Fruit fly (Drosophila melanogaster): ENCODE data around the gene CG6136.

- TF ChIP-seq h (optimal IDR thresholded peaks at IDR 0.05) (no peak), psq (optimal IDR thresholded peaks at IDR 0.05) (no peak), Myc (optimal IDR thresholded peaks at IDR 0.05) (no peak), insv (optimal IDR thresholded peaks at IDR 0.05) (no peak), Sin3A (optimal IDR thresholded peaks at IDR 0.05) (no peak)
Measured at dm6 chr3R:15328083-15328779, 43.8 kb downstream of the CG6136 start, which contains the start of the genes CG6236 and ea.

Measured in Kc167 (cell line).